Worm (Caenorhabditis elegans) whole organism, L2 larva: ENCODE results near the gene mig-13.

Experiments used
- C34F6.9 ChIP-seq: fragments of 150-350 bp; optimal IDR thresholded peaks from 2 replicates; lab custom pipeline; 2014; ENCODE audit warnings: missing biosample characterization, missing genetic modification characterization
- R02D3.7 ChIP-seq: fragments of 150-350 bp; optimal IDR thresholded peaks from 2 replicates; lab custom pipeline; 2014; ENCODE audit warnings: missing biosample characterization, missing genetic modification characterization
- Y55F3AM.14 ChIP-seq: fragments of 200-800 bp; sonication (Bioruptor generic); optimal IDR thresholded peaks from 2 replicates; lab custom pipeline; 2018; ENCODE audit warnings: mild to moderate bottlenecking, missing genetic modification characterization, missing compliant biosample characterization
- alr-1 ChIP-seq: fragments of 150-350 bp; optimal IDR thresholded peaks from 2 replicates; lab custom pipeline; 2014; ENCODE audit warnings: missing biosample characterization, missing genetic modification characterization
- blmp-1 ChIP-seq: sonication (generic microtip); optimal IDR thresholded peaks from 2 replicates; lab custom pipeline; 2017; ENCODE audit warnings: missing genetic modification characterization, mild to moderate bottlenecking, missing compliant biosample characterization, antibody characterized with exemption, moderate library complexity; ENCODE audit not compliant: insufficient read depth
- crh-2 ChIP-seq: sonication (generic microtip); optimal IDR thresholded peaks from 2 replicates; lab custom pipeline; 2017; ENCODE audit warnings: missing biosample characterization, missing genetic modification characterization
- egl-27 ChIP-seq: sonication (generic microtip); optimal IDR thresholded peaks from 3 replicates; lab custom pipeline; 2017; ENCODE audit warnings: missing biosample characterization, missing genetic modification reagents, missing genetic modification characterization
- elt-1 ChIP-seq: fragments of 150-350 bp; optimal IDR thresholded peaks from 2 replicates; lab custom pipeline; 2014; ENCODE audit warnings: missing biosample characterization, missing genetic modification characterization
- elt-3 ChIP-seq: sonication (generic microtip); optimal IDR thresholded peaks from 2 replicates; lab custom pipeline; 2017; ENCODE audit warnings: missing biosample characterization, missing genetic modification characterization
- fos-1 ChIP-seq: fragments of 150-350 bp; optimal IDR thresholded peaks from 2 replicates; lab custom pipeline; 2014; ENCODE audit warnings: missing biosample characterization, missing genetic modification characterization
- gmeb-1 ChIP-seq: fragments of 150-350 bp; optimal IDR thresholded peaks from 2 replicates; lab custom pipeline; 2014; ENCODE audit warnings: missing biosample characterization, missing genetic modification characterization
- lin-13 ChIP-seq: fragments of 150-350 bp; optimal IDR thresholded peaks from 2 replicates; lab custom pipeline; 2014; ENCODE audit warnings: missing biosample characterization, missing genetic modification reagents, missing genetic modification characterization
- lin-39 ChIP-seq: fragments of 150-350 bp; optimal IDR thresholded peaks from 2 replicates; lab custom pipeline; 2014; ENCODE audit warnings: missing biosample characterization, missing genetic modification reagents, missing genetic modification characterization
- lsy-2 ChIP-seq, 2 experiments: fragments of 150-350 bp in 1 of 2; sonication (generic microtip) in 1 of 2; optimal IDR thresholded peaks; 2 replicates each; lab custom pipeline; 2014 to 2017; ENCODE audit warnings: missing biosample characterization in 2 of 2, missing genetic modification characterization in 2 of 2
- mab-5 ChIP-seq: fragments of 150-350 bp; optimal IDR thresholded peaks from 2 replicates; lab custom pipeline; 2014; ENCODE audit warnings: missing biosample characterization, missing genetic modification characterization
- nhr-10 ChIP-seq: sonication (generic microtip); optimal IDR thresholded peaks from 2 replicates; lab custom pipeline; 2017; ENCODE audit warnings: missing biosample characterization, missing genetic modification characterization
- nhr-11 ChIP-seq: fragments of 150-350 bp; optimal IDR thresholded peaks from 2 replicates; lab custom pipeline; 2014; ENCODE audit warnings: missing biosample characterization, missing genetic modification characterization
- nhr-12 ChIP-seq: fragments of 150-350 bp; optimal IDR thresholded peaks from 2 replicates; lab custom pipeline; 2014; ENCODE audit warnings: missing biosample characterization, missing genetic modification characterization
- nhr-129 ChIP-seq: fragments of 150-350 bp; optimal IDR thresholded peaks from 2 replicates; lab custom pipeline; 2014; ENCODE audit warnings: missing biosample characterization, missing genetic modification characterization
- nhr-21 ChIP-seq: fragments of 150-350 bp; optimal IDR thresholded peaks from 2 replicates; lab custom pipeline; 2014; ENCODE audit warnings: missing biosample characterization, missing genetic modification characterization
- nhr-237 ChIP-seq: fragments of 150-350 bp; optimal IDR thresholded peaks from 2 replicates; lab custom pipeline; 2014; ENCODE audit warnings: missing biosample characterization, missing genetic modification characterization
- nhr-25 ChIP-seq: fragments of 150-350 bp; sonication (generic microtip); optimal IDR thresholded peaks from 3 replicates; lab custom pipeline; 2014; ENCODE audit warnings: missing biosample characterization, missing genetic modification characterization
- nhr-6 ChIP-seq: fragments of 150-350 bp; optimal IDR thresholded peaks from 2 replicates; lab custom pipeline; 2014; ENCODE audit warnings: missing biosample characterization, missing genetic modification characterization
- nhr-77 ChIP-seq: fragments of 150-350 bp; optimal IDR thresholded peaks from 2 replicates; lab custom pipeline; 2014; ENCODE audit warnings: missing biosample characterization, missing genetic modification characterization
- sem-4 ChIP-seq: fragments of 150-350 bp; optimal IDR thresholded peaks from 2 replicates; lab custom pipeline; 2014; ENCODE audit warnings: missing biosample characterization, missing genetic modification reagents, missing genetic modification characterization
- skn-1 ChIP-seq: sonication (generic microtip); optimal IDR thresholded peaks from 2 replicates; lab custom pipeline; 2017; ENCODE audit warnings: missing biosample characterization, missing genetic modification characterization
- sma-3 ChIP-seq: sonication (generic microtip); optimal IDR thresholded peaks from 2 replicates; lab custom pipeline; 2016; ENCODE audit warnings: missing genetic modification reagents, missing genetic modification characterization, missing compliant biosample characterization
- sma-9 ChIP-seq, 2 experiments: fragments of 150-350 bp in 1 of 2; sonication (generic microtip) in 1 of 2; optimal IDR thresholded peaks; 2 replicates each; lab custom pipeline; 2014 to 2016; ENCODE audit warnings: missing genetic modification characterization in 2 of 2, mild to moderate bottlenecking in 1 of 2, missing biosample characterization in 1 of 2, missing compliant biosample characterization in 1 of 2, missing genetic modification reagents in 1 of 2, moderate library complexity in 1 of 2
- snpc-4 ChIP-seq: fragments of 150-350 bp; optimal IDR thresholded peaks from 2 replicates; lab custom pipeline; 2014; ENCODE audit warnings: missing biosample characterization, missing genetic modification characterization
- unc-62 ChIP-seq: fragments of 150-350 bp; optimal IDR thresholded peaks from 2 replicates; lab custom pipeline; 2014; ENCODE audit warnings: missing biosample characterization, missing genetic modification reagents, missing genetic modification characterization
- zag-1 ChIP-seq: fragments of 150-350 bp; optimal IDR thresholded peaks from 2 replicates; lab custom pipeline; 2014; ENCODE audit warnings: missing biosample characterization, missing genetic modification characterization
- ztf-11 ChIP-seq: sonication (generic microtip); optimal IDR thresholded peaks from 2 replicates; lab custom pipeline; 2017; ENCODE audit warnings: missing biosample characterization, missing genetic modification characterization

Gene mig-13

ce11 chrX:4800078-4800621, at the start of gene mig-13:
TSS of gene mig-13 (minus strand) at chrX:4800128.
- TF ChIP-seq mab-5 (tag; lab: Kevin White, UChicago) (peak; percentile 92), ztf-11 (tag; lab: Kevin White, UChicago) (no peak)
- TF ChIP-seq, all 48 proteins: peak for 1

- TF ChIP-seq elt-1 (tag; lab: Kevin White, UChicago) (no peak), C34F6.9 (tag; lab: Kevin White, UChicago) (no peak), sma-3 (GFP tag; lab: Kevin White, UChicago) (no peak), unc-62 (GFP tag; lab: Kevin White, UChicago) (no peak), lin-39 (tag; lab: Kevin White, UChicago) (no peak), zag-1 (no peak), snpc-4 (tag; lab: Kevin White, UChicago) (no peak), elt-3 (no peak), nhr-6 (no peak), crh-2 (tag; lab: Kevin White, UChicago) (no peak)
These were observed 44.8 kb upstream of the mig-13 start for ce11 chrX:4844765-4845164.

ce11 chrX:4842305-4842704, 42.4 kb upstream of the mig-13 start:
- TF ChIP-seq lin-39 (tag; lab: Kevin White, UChicago) (no peak), nhr-77 (no peak), sma-3 (GFP tag; lab: Kevin White, UChicago) (no peak), zag-1 (no peak), R02D3.7 (tag; lab: Kevin White, UChicago) (no peak), nhr-6 (no peak)

ce11 chrX:4840653-4841052, 40.7 kb upstream of the mig-13 start:
- TF ChIP-seq nhr-237 (tag; lab: Kevin White, UChicago), result no peak
- TF ChIP-seq elt-1 (tag; lab: Kevin White, UChicago), result no peak
- no peak for TF ChIP-seq lsy-2 (tag; optimal IDR thresholded peaks at IDR 0.05; lab: Kevin White, UChicago)
- no peak for TF ChIP-seq nhr-6
- TF ChIP-seq nhr-10 (tag; lab: Kevin White, UChicago), result no peak
- TF ChIP-seq skn-1 (tag; lab: Kevin White, UChicago), result no peak
- no peak for TF ChIP-seq lin-39 (tag; lab: Kevin White, UChicago)
- no peak for TF ChIP-seq nhr-12 (tag; lab: Kevin White, UChicago)
- TF ChIP-seq nhr-11 (tag; lab: Kevin White, UChicago), result no peak
- no peak for TF ChIP-seq unc-62 (GFP tag; lab: Kevin White, UChicago)
- no peak for TF ChIP-seq nhr-21 (tag; lab: Kevin White, UChicago)
- TF ChIP-seq sem-4, result no peak
- no peak for TF ChIP-seq C34F6.9 (tag; lab: Kevin White, UChicago)
- TF ChIP-seq gmeb-1, result no peak
- no peak for TF ChIP-seq alr-1 (tag; lab: Kevin White, UChicago)
- TF ChIP-seq nhr-77, result no peak
- TF ChIP-seq ztf-11 (tag; lab: Kevin White, UChicago), result no peak

- TF ChIP-seq zag-1 (no peak), nhr-129 (tag; lab: Kevin White, UChicago) (no peak), skn-1 (tag; lab: Kevin White, UChicago) (no peak), egl-27 (tag; lab: Kevin White, UChicago) (no peak), crh-2 (tag; lab: Kevin White, UChicago) (peak; percentile 9), nhr-21 (tag; lab: Kevin White, UChicago) (no peak), lin-13 (GFP tag; lab: Kevin White, UChicago) (no peak), fos-1 (tag; lab: Kevin White, UChicago) (peak; percentile 92), nhr-237 (tag; lab: Kevin White, UChicago) (no peak)
- TF ChIP-seq, all 48 proteins: peak for 2
These were observed 22.3 kb upstream of the mig-13 start, which contains the start of gene R08E3.1 for ce11 chrX:4822262-4822661. TSS of gene R08E3.1 (plus strand) at chrX:4822647.

ce11 chrX:4821602-4822001, 21.7 kb upstream of the mig-13 start:
- peak; percentile 19 for TF ChIP-seq crh-2 (tag; lab: Kevin White, UChicago)
- TF ChIP-seq blmp-1 (tag; lab: Kevin White, UChicago), result no peak
- TF ChIP-seq fos-1 (tag; lab: Kevin White, UChicago), result peak; percentile 86
- TF ChIP-seq, all 48 proteins: peak for 2

- TF ChIP-seq fos-1 (tag; lab: Kevin White, UChicago) (peak; percentile 89), nhr-25 (tag; lab: Kevin White, UChicago) (no peak), Y55F3AM.14 (GFP tag; lab: Kevin White, UChicago) (no peak), crh-2 (tag; lab: Kevin White, UChicago) (peak; percentile 39), sma-9 (GFP tag; optimal IDR thresholded peaks at IDR 0.05; lab: Kevin White, UChicago) (peak; percentile 43), sma-9 (tag; optimal IDR thresholded peaks at IDR 0.05; lab: Kevin White, UChicago) (no peak), C34F6.9 (tag; lab: Kevin White, UChicago) (no peak)
These were observed 18.9 kb upstream of the mig-13 start for ce11 chrX:4818872-4819271.
